Fruit fly (Drosophila melanogaster) Kc167 (cell line): ENCODE measurements around the gene CG13460.

Experiments used
- Myc ChIP-seq: fragments of >200 bp; optimal IDR thresholded peaks from 2 replicates; lab custom pipeline; 2017; ENCODE audit warnings: missing external identifiers
- Sin3A ChIP-seq: fragments of >200 bp; optimal IDR thresholded peaks from 2 replicates; lab custom pipeline; 2018; ENCODE audit warnings: missing external identifiers
- h ChIP-seq: fragments of >200 bp; optimal IDR thresholded peaks from 3 replicates; lab custom pipeline; 2018; ENCODE audit warnings: missing external identifiers
- ttk ChIP-seq: sonication (Bioruptor generic); optimal IDR thresholded peaks from 2 replicates; lab custom pipeline; 2017; ENCODE audit warnings: missing external identifiers

dm6 chr3L:15079278-15079677 is 17.8 kb upstream of the CG13460 start:
- TF ChIP-seq h (lab: Kevin White, UChicago) (no peak), Myc (lab: Kevin White, UChicago) (no peak), Sin3A (lab: Kevin White, UChicago) (no peak), ttk (lab: Kevin White, UChicago) (no peak)
